Worm (Caenorhabditis elegans) whole organism, young adult: ENCODE measurements around the gene ears-2.

Source experiments
- B0336.3 ChIP-seq: fragments of 200-800 bp; sonication (Bioruptor generic); IDR thresholded peaks from 2 replicates; pipeline ENCODE4 v1.3.6; 2022; ENCODE audit warnings: missing genetic modification characterization, missing compliant biosample characterization
- D2030.7 ChIP-seq: fragments of 200-800 bp; sonication (Bioruptor generic); IDR thresholded peaks from 2 replicates; pipeline ENCODE4 v1.3.6; 2022; ENCODE audit warnings: missing genetic modification reagents, missing genetic modification characterization, missing compliant biosample characterization
- F10E7.11 ChIP-seq: sonication (generic microtip); optimal IDR thresholded peaks from 2 replicates; lab custom pipeline; 2017; ENCODE audit warnings: mild to moderate bottlenecking, missing genetic modification characterization, moderate library complexity, missing compliant biosample characterization
- F37B4.10 ChIP-seq: fragments of 200-800 bp; sonication (Bioruptor generic); IDR thresholded peaks from 2 replicates; pipeline ENCODE4 v1.3.6; 2022; ENCODE audit warnings: missing genetic modification characterization, missing compliant biosample characterization
- F39B2.1 ChIP-seq: fragments of 200-800 bp; sonication (Bioruptor generic); IDR thresholded peaks from 2 replicates; pipeline ENCODE4 v1.3.6; 2022; ENCODE audit warnings: missing genetic modification reagents, missing genetic modification characterization, missing compliant biosample characterization
- F52B5.7 ChIP-seq: sonication (generic microtip); optimal IDR thresholded peaks from 2 replicates; lab custom pipeline; 2016; ENCODE audit warnings: mild to moderate bottlenecking, missing genetic modification characterization, missing compliant biosample characterization
- F57C9.4 ChIP-seq: sonication (generic microtip); optimal IDR thresholded peaks from 2 replicates; lab custom pipeline; 2017; ENCODE audit warnings: mild to moderate bottlenecking, missing genetic modification characterization, missing compliant biosample characterization
- T07F8.4 ChIP-seq: sonication (generic microtip); optimal IDR thresholded peaks from 2 replicates; lab custom pipeline; 2016; ENCODE audit warnings: mild to moderate bottlenecking, missing genetic modification characterization, moderate library complexity, missing compliant biosample characterization
- Y95B8A.8 ChIP-seq: fragments of 200-800 bp; sonication (Bioruptor generic); IDR thresholded peaks from 2 replicates; pipeline ENCODE4 v1.3.6; 2022; ENCODE audit warnings: missing genetic modification reagents, missing genetic modification characterization, missing compliant biosample characterization
- ZK185.1 ChIP-seq: sonication (generic microtip); optimal IDR thresholded peaks from 2 replicates; lab custom pipeline; 2016; ENCODE audit warnings: mild to moderate bottlenecking, missing genetic modification characterization, missing compliant biosample characterization; ENCODE audit not compliant: poor library complexity, severe bottlenecking
- ama-1 ChIP-seq, 3 experiments: fragments of 150-350 bp in 1 of 3; sonication (generic microtip) in 2 of 3; optimal IDR thresholded peaks; 2 replicates each; lab custom pipeline; 2014 to 2018; ENCODE audit warnings: missing biosample characterization in 2 of 3, missing genetic modification characterization in 2 of 3, missing genetic modification reagents in 2 of 3
- attf-3 ChIP-seq: fragments of 200-800 bp; sonication (Bioruptor generic); conservative IDR thresholded peaks from 2 replicates; pipeline ENCODE4 v1.3.6; 2022; ENCODE audit warnings: missing genetic modification reagents, missing genetic modification characterization, missing compliant biosample characterization
- bed-1 ChIP-seq: fragments of 200-800 bp; sonication (Bioruptor generic); IDR thresholded peaks from 2 replicates; pipeline ENCODE4 v1.3.6; 2022; ENCODE audit warnings: missing genetic modification reagents, missing genetic modification characterization, missing compliant biosample characterization
- cebp-2 ChIP-seq: fragments of 200-800 bp; sonication (Bioruptor generic); IDR thresholded peaks from 2 replicates; pipeline ENCODE4 v1.3.6; 2022; ENCODE audit warnings: missing genetic modification characterization, missing compliant biosample characterization
- ceh-58 ChIP-seq: fragments of 200-800 bp; sonication (Bioruptor generic); IDR thresholded peaks from 2 replicates; pipeline ENCODE4 v1.3.6; 2022; ENCODE audit warnings: missing genetic modification characterization, missing compliant biosample characterization
- dox-1 ChIP-seq: fragments of 200-800 bp; sonication (Bioruptor generic); IDR thresholded peaks from 2 replicates; pipeline ENCODE4 v1.3.6; 2022; ENCODE audit warnings: missing genetic modification reagents, missing genetic modification characterization, missing compliant biosample characterization
- efl-1 ChIP-seq: fragments of 150-350 bp; optimal IDR thresholded peaks from 2 replicates; lab custom pipeline; 2014; ENCODE audit warnings: missing biosample characterization, missing genetic modification reagents, missing genetic modification characterization
- egl-44 ChIP-seq: fragments of 200-800 bp; sonication (Bioruptor generic); IDR thresholded peaks from 2 replicates; pipeline ENCODE4 v1.3.6; 2022; ENCODE audit warnings: missing genetic modification reagents, missing genetic modification characterization, missing compliant biosample characterization
- egrh-3 ChIP-seq: fragments of 200-800 bp; sonication (Bioruptor generic); IDR thresholded peaks from 2 replicates; pipeline ENCODE4 v1.3.6; 2022; ENCODE audit warnings: missing genetic modification reagents, missing genetic modification characterization, missing compliant biosample characterization
- ekl-4 ChIP-seq: fragments of 200-800 bp; sonication (Bioruptor generic); IDR thresholded peaks from 2 replicates; pipeline ENCODE4 v1.3.6; 2022; ENCODE audit warnings: missing genetic modification reagents, missing genetic modification characterization, missing compliant biosample characterization
- ets-4 ChIP-seq: fragments of 200-800 bp; sonication (Bioruptor generic); optimal IDR thresholded peaks from 2 replicates; lab custom pipeline; 2018; ENCODE audit warnings: mild to moderate bottlenecking, missing genetic modification characterization, missing compliant biosample characterization
- fkh-3 ChIP-seq: sonication (generic microtip); optimal IDR thresholded peaks from 2 replicates; lab custom pipeline; 2016; ENCODE audit warnings: mild to moderate bottlenecking, missing genetic modification characterization, missing compliant biosample characterization
- hlh-26 ChIP-seq: fragments of 200-800 bp; sonication (Bioruptor generic); conservative IDR thresholded peaks from 2 replicates; pipeline ENCODE4 v1.3.6; 2022; ENCODE audit warnings: missing genetic modification reagents, missing genetic modification characterization, missing compliant biosample characterization
- hsf-1 ChIP-seq: fragments of 200-800 bp; sonication (Bioruptor generic); IDR thresholded peaks from 2 replicates; pipeline ENCODE4 v1.3.6; 2022; ENCODE audit warnings: missing genetic modification reagents, missing genetic modification characterization, missing compliant biosample characterization
- lag-1 ChIP-seq: fragments of 200-800 bp; sonication (Bioruptor generic); IDR thresholded peaks from 2 replicates; pipeline ENCODE4 v1.3.6; 2022; ENCODE audit warnings: missing genetic modification reagents, missing genetic modification characterization, missing compliant biosample characterization
- let-607 ChIP-seq, 2 experiments: fragments of 200-800 bp in 1 of 2; sonication (Bioruptor generic) in 1 of 2; sonication (generic microtip) in 1 of 2; optimal IDR thresholded peaks; 2 replicates each; lab custom pipeline; 2016 to 2018; ENCODE audit warnings: mild to moderate bottlenecking in 2 of 2, missing compliant biosample characterization in 2 of 2, missing genetic modification characterization in 2 of 2, moderate library complexity in 2 of 2, missing genotype in 1 of 2
- lin-54 ChIP-seq: fragments of 200-800 bp; sonication (Bioruptor generic); optimal IDR thresholded peaks from 2 replicates; lab custom pipeline; 2018; ENCODE audit warnings: mild to moderate bottlenecking, missing genetic modification characterization, missing compliant biosample characterization
- lsl-1 ChIP-seq: fragments of 200-800 bp; sonication (Bioruptor generic); optimal IDR thresholded peaks from 2 replicates; lab custom pipeline; 2018; ENCODE audit warnings: mild to moderate bottlenecking, missing genetic modification characterization, moderate library complexity, missing compliant biosample characterization
- madf-10 ChIP-seq: sonication (generic microtip); optimal IDR thresholded peaks from 2 replicates; lab custom pipeline; 2016; ENCODE audit warnings: mild to moderate bottlenecking, missing genetic modification characterization, missing compliant biosample characterization
- madf-3 ChIP-seq: fragments of 200-800 bp; sonication (Bioruptor generic); IDR thresholded peaks from 2 replicates; pipeline ENCODE4 v1.3.6; 2022; ENCODE audit warnings: missing genetic modification reagents, missing genetic modification characterization, missing compliant biosample characterization
- madf-6 ChIP-seq: fragments of 200-800 bp; sonication (Bioruptor generic); IDR thresholded peaks from 2 replicates; pipeline ENCODE4 v1.3.6; 2022; ENCODE audit warnings: missing genetic modification reagents, missing genetic modification characterization, missing compliant biosample characterization
- mcd-1 ChIP-seq: fragments of 200-800 bp; sonication (Bioruptor generic); IDR thresholded peaks from 2 replicates; pipeline ENCODE4 v1.3.6; 2022; ENCODE audit warnings: missing genetic modification reagents, missing genetic modification characterization, missing compliant biosample characterization
- mel-28 ChIP-seq: sonication (generic microtip); optimal IDR thresholded peaks from 2 replicates; lab custom pipeline; 2016; ENCODE audit warnings: borderline replicate concordance, mild to moderate bottlenecking, missing genetic modification characterization, missing compliant biosample characterization
- mes-4 ChIP-seq: sonication (generic microtip); optimal IDR thresholded peaks from 2 replicates; lab custom pipeline; 2016; ENCODE audit warnings: missing genotype, missing genetic modification characterization, missing compliant biosample characterization
- nhr-120 ChIP-seq: fragments of 200-800 bp; sonication (Bioruptor generic); IDR thresholded peaks from 2 replicates; pipeline ENCODE4 v1.3.6; 2022; ENCODE audit warnings: missing genetic modification characterization, missing compliant biosample characterization
- nhr-80 ChIP-seq: sonication (generic microtip); optimal IDR thresholded peaks from 2 replicates; lab custom pipeline; 2016; ENCODE audit warnings: missing genetic modification characterization, missing compliant biosample characterization
- rcor-1 ChIP-seq: fragments of 200-800 bp; sonication (Bioruptor generic); IDR thresholded peaks from 2 replicates; pipeline ENCODE4 v1.3.6; 2022; ENCODE audit warnings: missing genetic modification reagents, missing genetic modification characterization, missing compliant biosample characterization
- rpc-1 ChIP-seq, 2 experiments: fragments of 150-350 bp in 1 of 2; sonication (generic microtip) in 1 of 2; optimal IDR thresholded peaks; 2 replicates each; lab custom pipeline; 2014 to 2018; ENCODE audit warnings: missing biosample characterization in 1 of 2, missing genetic modification characterization in 1 of 2, missing genetic modification reagents in 1 of 2, missing genotype in 1 of 2
- snpc-1.1 ChIP-seq: sonication (generic microtip); optimal IDR thresholded peaks from 2 replicates; lab custom pipeline; 2017; ENCODE audit warnings: missing genetic modification characterization, mild to moderate bottlenecking, missing compliant biosample characterization, antibody characterized with exemption, moderate library complexity, missing genotype, missing genetic modification reagents; ENCODE audit not compliant: insufficient read depth
- snpc-3.4 ChIP-seq: sonication (generic microtip); optimal IDR thresholded peaks from 2 replicates; lab custom pipeline; 2017; ENCODE audit warnings: missing genetic modification characterization, mild to moderate bottlenecking, missing compliant biosample characterization, antibody characterized with exemption, moderate library complexity, missing genotype, missing genetic modification reagents
- somi-1 ChIP-seq: fragments of 200-800 bp; sonication (Bioruptor generic); optimal IDR thresholded peaks from 2 replicates; lab custom pipeline; 2018; ENCODE audit warnings: mild to moderate bottlenecking, missing genetic modification characterization, missing compliant biosample characterization
- tbp1 ChIP-seq: fragments of 200-800 bp; sonication (Bioruptor generic); optimal IDR thresholded peaks from 2 replicates; lab custom pipeline; 2018; ENCODE audit warnings: mild to moderate bottlenecking, missing genetic modification characterization, missing compliant biosample characterization
- unc-130 ChIP-seq: sonication (generic microtip); optimal IDR thresholded peaks from 2 replicates; lab custom pipeline; 2016; ENCODE audit warnings: missing genetic modification reagents, missing genetic modification characterization, missing compliant biosample characterization
- ztf-18 ChIP-seq: sonication (generic microtip); optimal IDR thresholded peaks from 2 replicates; lab custom pipeline; 2016; ENCODE audit warnings: missing genotype, mild to moderate bottlenecking, missing genetic modification characterization, missing compliant biosample characterization
- ztf-26 ChIP-seq: sonication (generic microtip); optimal IDR thresholded peaks from 2 replicates; lab custom pipeline; 2017; ENCODE audit warnings: missing genetic modification characterization, missing compliant biosample characterization
- ztf-3 ChIP-seq: fragments of 200-800 bp; sonication (Bioruptor generic); optimal IDR thresholded peaks from 2 replicates; lab custom pipeline; 2018; ENCODE audit warnings: mild to moderate bottlenecking, missing genetic modification characterization, missing compliant biosample characterization
- ztf-6 ChIP-seq: fragments of 200-800 bp; sonication (Bioruptor generic); IDR thresholded peaks from 2 replicates; pipeline ENCODE4 v1.3.6; 2022; ENCODE audit warnings: missing genetic modification reagents, missing genetic modification characterization, missing compliant biosample characterization

The ears-2 gene

ce11 chrIV:419674-420073 is 29.4 kb upstream of the ears-2 start, which contains the start of gene eri-1 (continued):
- TF ChIP-seq ekl-4 (GFP tag; lab: Robert Waterston, UW) (peak; percentile 54; the same call in 1 of the 2 replicates), hlh-26 (no peak), unc-130 (GFP tag; lab: Kevin White, UChicago) (peak; percentile 35), D2030.7 (GFP tag; lab: Robert Waterston, UW) (0 out of 2 replicates have a peak, but pooled peaks have one; percentile 32), F57C9.4 (tag; lab: Kevin White, UChicago) (no peak), mel-28 (tag; lab: Kevin White, UChicago) (no peak), madf-6 (GFP tag; lab: Robert Waterston, UW) (peak; percentile 56; the same call in 1 of the 2 replicates), ztf-6 (GFP tag; lab: Robert Waterston, UW) (no peak), lsl-1 (GFP tag; lab: Kevin White, UChicago) (peak; percentile 22), F10E7.11 (tag; lab: Kevin White, UChicago) (peak; percentile 16), ZK185.1 (tag; lab: Kevin White, UChicago) (no peak), ztf-26 (no peak), ztf-3 (GFP tag; lab: Kevin White, UChicago) (no peak), dox-1 (GFP tag; lab: Robert Waterston, UW) (peak; percentile 47; the same call in 1 of the 2 replicates), F39B2.1 (GFP tag; lab: Robert Waterston, UW) (0 out of 2 replicates have a peak, but pooled peaks have one; percentile 52), rcor-1 (GFP tag; lab: Robert Waterston, UW) (no peak), hsf-1 (GFP tag; lab: Robert Waterston, UW) (peak; percentile 50; the same call in 1 of the 2 replicates), somi-1 (GFP tag; lab: Kevin White, UChicago) (no peak), egrh-3 (no peak), F52B5.7 (tag; lab: Kevin White, UChicago) (peak; percentile 12), egl-44 (GFP tag; lab: Robert Waterston, UW) (no peak), B0336.3 (GFP tag; lab: Robert Waterston, UW) (peak; percentile 78), ama-1 (optimal IDR thresholded peaks at IDR 0.05; lab: Kevin White, UChicago) (no peak), ama-1 (GFP tag; optimal IDR thresholded peaks at IDR 0.05; lab: Kevin White, UChicago) (peak in 1 of 2 experiments; percentile 36)

- TF ChIP-seq nhr-80 (tag; lab: Kevin White, UChicago) = peak; percentile 45
- no peak for TF ChIP-seq rcor-1 (GFP tag; lab: Robert Waterston, UW)
- peak; percentile 32 for TF ChIP-seq madf-10
- no peak for TF ChIP-seq T07F8.4 (tag; lab: Kevin White, UChicago)
- no peak for TF ChIP-seq ceh-58 (GFP tag; lab: Robert Waterston, UW)
- TF ChIP-seq F37B4.10 (GFP tag; lab: Robert Waterston, UW) = no peak
- peak in 1 of 2 experiments; percentile 32 for TF ChIP-seq let-607 (tag; optimal IDR thresholded peaks at IDR 0.05; lab: Kevin White, UChicago)
- no peak for TF ChIP-seq nhr-120 (GFP tag; lab: Robert Waterston, UW)
- TF ChIP-seq ets-4 (GFP tag; lab: Kevin White, UChicago) = no peak
- TF ChIP-seq egrh-3 = peak; percentile 21; the same call in 1 of the 2 replicates
- no peak for TF ChIP-seq attf-3 (GFP tag; lab: Robert Waterston, UW)
- no peak for TF ChIP-seq bed-1 (GFP tag; lab: Robert Waterston, UW)
- no peak for TF ChIP-seq snpc-3.4 (tag; lab: Kevin White, UChicago)
- no peak for TF ChIP-seq ztf-18 (tag; lab: Kevin White, UChicago)
- TF ChIP-seq lsl-1 (GFP tag; lab: Kevin White, UChicago) = no peak
- TF ChIP-seq lag-1 (GFP tag; lab: Robert Waterston, UW) = no peak
- TF ChIP-seq rpc-1 (optimal IDR thresholded peaks at IDR 0.05; lab: Kevin White, UChicago) = no peak
- TF ChIP-seq rpc-1 (tag; optimal IDR thresholded peaks at IDR 0.05; lab: Kevin White, UChicago) = no peak
- TF ChIP-seq mes-4 (tag; lab: Kevin White, UChicago) = no peak
- no peak for TF ChIP-seq D2030.7 (GFP tag; lab: Robert Waterston, UW)
- TF ChIP-seq fkh-3 = no peak
- peak; percentile 45 for TF ChIP-seq mcd-1
- TF ChIP-seq efl-1 (GFP tag; lab: Kevin White, UChicago) = no peak
- no peak for TF ChIP-seq snpc-1.1
- no peak for TF ChIP-seq Y95B8A.8 (GFP tag; lab: Robert Waterston, UW)
- no peak for TF ChIP-seq cebp-2 (GFP tag; lab: Robert Waterston, UW)
- TF ChIP-seq lin-54 (GFP tag; lab: Kevin White, UChicago) = peak; percentile 2
- no peak for TF ChIP-seq madf-3 (GFP tag; lab: Robert Waterston, UW)
- no peak for TF ChIP-seq tbp1 (GFP tag; lab: Kevin White, UChicago)
Measured at ce11 chrIV:410420-410891, 20.2 kb upstream of the ears-2 start, which contains the start of gene T07A9.12. TSS of gene T07A9.12 (plus strand) at chrIV:410867.
